Fruit fly (Drosophila melanogaster): ENCODE data around the gene Dscam2.

Dscam2 gene

DNA sequence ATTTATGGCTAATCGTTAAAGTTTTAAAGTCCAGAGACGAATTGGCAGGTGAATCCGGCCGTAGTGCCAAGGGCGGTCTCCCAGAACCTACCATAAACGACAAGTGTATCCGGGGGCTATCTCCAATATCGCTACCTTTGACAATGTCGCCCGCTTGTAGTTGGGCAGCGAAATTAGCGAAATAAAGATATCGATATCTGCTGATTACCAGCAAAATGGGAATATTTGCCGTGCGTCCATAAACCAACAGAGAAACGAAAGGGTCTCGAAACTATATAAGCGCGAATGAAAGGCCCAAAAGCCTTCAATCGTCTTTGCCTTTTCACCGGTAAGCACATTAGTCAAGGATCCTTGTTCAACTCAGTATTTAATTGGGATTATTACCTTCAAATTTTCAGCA lies 59.2 kb downstream of the Dscam2 start, which contains the start of gene Acbp3:
Gene Acbp3 (plus strand): TSS at position 301 of the 400 bp plus-strand sequence.
- no peak for TF ChIP-seq CG7045 (GFP tag; optimal IDR thresholded peaks at IDR 0.05)
- no peak for TF ChIP-seq Hr96 (GFP tag; optimal IDR thresholded peaks at IDR 0.05)
- no peak for TF ChIP-seq Mnt (GFP tag; optimal IDR thresholded peaks at IDR 0.05)
- TF ChIP-seq kay (GFP tag; ENCODE audit: borderline replicate concordance), result no peak
- TF ChIP-seq Clk (GFP tag; optimal IDR thresholded peaks at IDR 0.05), result no peak
- no peak for TF ChIP-seq CG12768 (GFP tag; optimal IDR thresholded peaks at IDR 0.05)
- TF ChIP-seq bab1 (GFP tag; optimal IDR thresholded peaks at IDR 0.05), result no peak
- no peak for TF ChIP-seq CG11617 (GFP tag; optimal IDR thresholded peaks at IDR 0.05)

DNA sequence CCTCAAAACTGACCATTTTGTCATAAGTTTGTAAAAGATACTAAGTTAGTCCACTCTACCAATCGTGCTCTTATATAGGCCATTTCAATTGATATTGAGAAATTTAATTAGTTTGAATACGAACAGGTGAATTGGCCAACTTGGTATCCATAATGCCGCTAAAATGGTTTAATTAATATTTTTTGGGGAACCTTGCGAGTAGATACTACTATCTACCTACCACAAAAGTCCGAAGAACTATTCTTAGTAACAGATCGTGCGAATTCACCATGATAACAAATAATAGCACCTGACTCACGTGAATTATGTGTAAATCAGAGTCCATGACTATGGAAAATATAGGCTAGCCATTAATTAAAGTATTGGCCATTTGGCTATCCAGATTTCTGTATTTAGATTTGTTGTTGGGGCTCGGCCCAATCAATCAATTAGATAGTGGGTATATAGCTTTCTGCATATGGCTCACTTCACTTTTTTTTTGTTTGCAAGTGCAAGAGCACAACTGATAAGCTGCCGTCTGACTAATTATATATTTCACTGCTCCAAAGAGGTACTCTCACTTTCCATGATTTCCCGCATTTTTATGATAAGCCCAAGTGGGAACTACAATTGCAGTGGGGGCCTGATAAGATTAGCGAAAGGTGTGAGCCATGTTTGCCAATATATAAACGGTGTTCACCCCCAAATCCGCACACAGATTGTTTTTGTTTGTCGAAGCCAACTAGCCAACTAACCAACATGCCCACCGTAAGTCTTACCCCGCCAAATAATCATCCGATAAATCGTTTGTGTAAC lies 61.3 kb downstream of the Dscam2 start, which contains the start of the genes Acbp4 and Acbp6:
Gene Acbp4 (minus strand): TSS at position 51 of the 795 bp plus-strand sequence.
Gene Acbp6 (plus strand): TSS at position 690 of the 795 bp plus-strand sequence.
- TF ChIP-seq CG7045 (GFP tag; optimal IDR thresholded peaks at IDR 0.05) (no peak), cic (GFP tag; optimal IDR thresholded peaks at IDR 0.05) (peak; percentile 59)

DNA sequence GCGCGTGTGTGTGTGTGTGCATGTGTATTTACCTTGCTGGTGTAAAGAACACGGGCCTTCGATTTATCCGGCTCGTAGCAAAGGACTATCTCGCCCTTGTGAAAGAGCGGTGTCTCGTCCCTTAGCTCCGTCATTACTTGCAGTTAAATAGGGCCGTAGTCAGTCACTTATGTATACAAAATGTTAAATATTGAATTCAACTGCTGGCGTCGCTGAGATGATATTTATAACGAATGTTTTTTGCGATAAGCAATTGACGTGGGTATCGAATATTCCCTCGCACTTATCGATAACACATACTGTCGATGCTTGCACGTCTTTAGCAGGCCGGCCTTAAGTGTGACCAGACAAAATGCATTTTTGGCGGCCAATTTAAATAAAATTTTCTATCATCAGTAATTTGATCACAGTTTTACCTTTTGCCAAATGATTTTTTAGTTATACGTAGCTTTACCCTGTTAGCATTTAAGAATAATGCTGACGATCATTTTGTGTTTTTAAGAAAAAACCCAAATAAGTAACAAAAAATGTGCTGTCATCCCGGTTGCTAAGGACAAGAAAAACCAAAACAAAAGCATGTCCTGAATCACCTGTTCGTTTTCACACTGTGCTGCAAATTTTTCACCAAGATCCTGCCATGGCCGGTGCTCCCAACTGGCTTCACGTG lies 64.3 kb downstream of the Dscam2 start, which contains the start of the genes msl-3 and BBS1:
Gene msl-3 (minus strand): TSS at position 245 of the 667 bp plus-strand sequence.
Gene BBS1 (plus strand): TSS at position 617 of the 667 bp plus-strand sequence.
- TF ChIP-seq tj (GFP tag; optimal IDR thresholded peaks at IDR 0.05), result no peak
- no peak for TF ChIP-seq ovo (GFP tag; optimal IDR thresholded peaks at IDR 0.05)
- TF ChIP-seq Clk (GFP tag; optimal IDR thresholded peaks at IDR 0.05), result no peak
- TF ChIP-seq Mnt (GFP tag; optimal IDR thresholded peaks at IDR 0.05), result peak; percentile 19
- no peak for TF ChIP-seq CG12768 (GFP tag; optimal IDR thresholded peaks at IDR 0.05)
- TF ChIP-seq Crg-1 (GFP tag; optimal IDR thresholded peaks at IDR 0.05), result no peak
- TF ChIP-seq pad (GFP tag; optimal IDR thresholded peaks at IDR 0.05), result no peak
- TF ChIP-seq CG33017 (tag; optimal IDR thresholded peaks at IDR 0.05), result no peak
- no peak for TF ChIP-seq cnc (optimal IDR thresholded peaks at IDR 0.05)
- TF ChIP-seq bab1 (GFP tag; optimal IDR thresholded peaks at IDR 0.05), result peak; percentile 17
- TF ChIP-seq CG11617 (GFP tag; optimal IDR thresholded peaks at IDR 0.05), result no peak

DNA sequence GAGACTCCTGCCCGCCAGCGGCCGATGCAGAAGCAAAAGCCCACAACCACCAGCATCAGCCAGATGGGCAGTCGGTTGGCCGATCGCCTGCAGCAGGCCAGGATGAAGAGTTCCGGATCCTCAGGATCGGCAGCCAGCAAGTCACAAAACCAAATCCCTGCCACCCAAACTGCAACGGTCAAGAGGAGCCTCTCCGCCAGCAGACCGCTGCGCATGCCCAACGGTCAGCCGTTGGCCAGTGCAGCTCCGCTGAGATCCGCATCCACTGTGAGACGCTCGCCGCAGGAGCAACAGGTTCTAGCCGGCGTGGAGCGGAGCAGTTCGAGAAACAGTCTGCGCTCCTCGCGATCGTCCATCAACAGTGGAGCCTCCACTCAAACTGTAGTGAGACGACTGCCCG lies 67.6 kb downstream of the Dscam2 start:
- TF ChIP-seq ovo (GFP tag; optimal IDR thresholded peaks at IDR 0.05) (no peak), CG5204 (GFP tag; optimal IDR thresholded peaks at IDR 0.05) (no peak), tj (GFP tag; optimal IDR thresholded peaks at IDR 0.05) (no peak), pad (GFP tag; optimal IDR thresholded peaks at IDR 0.05) (no peak), CG33017 (tag; optimal IDR thresholded peaks at IDR 0.05) (no peak), CG7101 (tag; optimal IDR thresholded peaks at IDR 0.05) (no peak), bab1 (GFP tag; optimal IDR thresholded peaks at IDR 0.05) (no peak), CG7045 (GFP tag; optimal IDR thresholded peaks at IDR 0.05) (no peak), cic (GFP tag; optimal IDR thresholded peaks at IDR 0.05) (no peak), CG1620 (GFP tag; optimal IDR thresholded peaks at IDR 0.05) (no peak), Hr96 (GFP tag; optimal IDR thresholded peaks at IDR 0.05) (no peak), Clk (GFP tag; optimal IDR thresholded peaks at IDR 0.05) (no peak)

DNA sequence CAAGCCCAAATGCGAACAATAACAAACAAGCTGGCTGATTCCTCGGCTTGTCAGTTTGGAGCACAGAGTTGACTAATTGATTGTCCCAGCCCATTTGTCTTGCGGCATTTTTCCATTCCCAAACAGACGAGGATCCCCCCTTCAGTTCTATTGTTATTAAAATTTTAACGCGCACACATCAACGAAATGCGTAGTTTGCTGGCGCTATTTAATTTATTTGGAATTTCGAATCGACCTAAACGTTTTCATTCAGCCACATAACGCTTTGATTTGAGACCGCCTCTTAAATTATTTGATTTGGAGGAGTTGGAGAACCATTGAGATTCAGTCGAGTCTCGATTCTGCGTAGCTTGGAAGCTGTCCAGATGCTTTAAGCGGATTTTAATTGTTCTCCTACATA lies 73.8 kb downstream of the Dscam2 start:
- TF ChIP-seq CG1620 (GFP tag; optimal IDR thresholded peaks at IDR 0.05) (no peak), Clk (GFP tag; optimal IDR thresholded peaks at IDR 0.05) (no peak), CG7045 (GFP tag; optimal IDR thresholded peaks at IDR 0.05) (no peak), CG33017 (tag; optimal IDR thresholded peaks at IDR 0.05) (no peak), CG7101 (tag; optimal IDR thresholded peaks at IDR 0.05) (no peak), cnc (optimal IDR thresholded peaks at IDR 0.05) (no peak), CG11617 (GFP tag; optimal IDR thresholded peaks at IDR 0.05) (no peak), CG12768 (GFP tag; optimal IDR thresholded peaks at IDR 0.05) (no peak), pad (GFP tag; optimal IDR thresholded peaks at IDR 0.05) (no peak), toe (GFP tag; optimal IDR thresholded peaks at IDR 0.05) (no peak), Mnt (GFP tag; optimal IDR thresholded peaks at IDR 0.05) (no peak), Crg-1 (GFP tag; optimal IDR thresholded peaks at IDR 0.05) (no peak), tj (GFP tag; optimal IDR thresholded peaks at IDR 0.05) (no peak), CG14711 (tag; optimal IDR thresholded peaks at IDR 0.05) (no peak), CG5204 (GFP tag; optimal IDR thresholded peaks at IDR 0.05) (no peak), cic (GFP tag; optimal IDR thresholded peaks at IDR 0.05) (no peak)

DNA sequence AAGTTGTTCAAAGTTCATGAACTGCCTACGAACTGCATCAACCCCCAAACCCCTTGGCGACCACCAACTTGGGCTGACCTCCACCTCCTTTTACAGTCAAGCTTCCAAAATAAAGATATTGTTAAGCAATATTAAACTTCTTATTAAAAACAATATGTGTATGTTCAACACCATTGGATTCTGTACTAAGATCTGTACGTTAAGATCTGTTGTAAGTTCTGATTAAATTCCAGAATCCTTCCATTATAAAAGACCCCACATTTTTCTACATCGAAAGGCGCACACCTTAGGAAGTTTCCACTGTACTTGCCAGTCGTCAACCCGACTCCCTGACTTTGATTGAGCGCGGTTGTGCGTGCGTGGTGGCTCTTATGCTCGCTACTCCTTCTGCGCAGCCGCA lies 76.7 kb downstream of the Dscam2 start:
- TF ChIP-seq CG14711 (tag; optimal IDR thresholded peaks at IDR 0.05) (no peak), toe (GFP tag; optimal IDR thresholded peaks at IDR 0.05) (no peak), CG7101 (tag; optimal IDR thresholded peaks at IDR 0.05) (no peak), pad (GFP tag; optimal IDR thresholded peaks at IDR 0.05) (no peak), bab1 (GFP tag; optimal IDR thresholded peaks at IDR 0.05) (no peak), CG12768 (GFP tag; optimal IDR thresholded peaks at IDR 0.05) (no peak), CG1620 (GFP tag; optimal IDR thresholded peaks at IDR 0.05) (no peak), tj (GFP tag; optimal IDR thresholded peaks at IDR 0.05) (no peak), CG11617 (GFP tag; optimal IDR thresholded peaks at IDR 0.05) (no peak), Hr96 (GFP tag; optimal IDR thresholded peaks at IDR 0.05) (no peak), CG33017 (tag; optimal IDR thresholded peaks at IDR 0.05) (no peak), cic (GFP tag; optimal IDR thresholded peaks at IDR 0.05) (no peak), Crg-1 (GFP tag; optimal IDR thresholded peaks at IDR 0.05) (no peak), kay (GFP tag; ENCODE audit: borderline replicate concordance) (no peak), ovo (GFP tag; optimal IDR thresholded peaks at IDR 0.05) (no peak), Mnt (GFP tag; optimal IDR thresholded peaks at IDR 0.05) (no peak), CG7045 (GFP tag; optimal IDR thresholded peaks at IDR 0.05) (no peak)
